Fruit fly (Drosophila melanogaster): ENCODE results near the gene Pde1c.

Pde1c gene

DNA sequence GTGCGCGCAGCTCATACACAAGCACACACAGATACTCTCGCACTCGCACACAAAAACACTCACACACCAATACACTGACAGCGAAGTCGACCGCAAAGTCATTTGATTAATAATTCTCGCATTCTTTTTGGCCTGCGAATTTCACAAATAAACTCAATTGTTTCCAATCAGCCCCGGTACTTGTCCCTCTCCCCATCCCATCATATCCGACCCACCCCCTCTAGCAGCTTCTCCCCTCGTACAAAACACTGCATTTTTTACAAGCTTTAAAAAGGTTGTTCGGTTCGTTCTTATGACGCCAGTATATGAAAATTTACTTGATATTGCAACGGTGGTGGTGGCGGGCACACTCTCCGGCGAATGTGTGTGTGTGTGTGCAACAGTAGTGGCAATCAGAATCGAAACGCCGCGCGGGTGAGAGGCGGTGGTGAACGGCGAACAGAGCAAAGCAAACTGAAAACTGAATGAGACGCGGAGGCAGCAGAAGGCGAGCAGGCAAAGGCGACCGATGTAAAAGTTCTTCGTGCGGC lies 120.6 kb downstream of the Pde1c start (continued):
- no peak for TF ChIP-seq CG1233 (GFP tag; optimal IDR thresholded peaks at IDR 0.05)
- TF ChIP-seq fu2 (GFP tag; optimal IDR thresholded peaks at IDR 0.05) = no peak
- TF ChIP-seq gcm2 (GFP tag; optimal IDR thresholded peaks at IDR 0.05) = no peak
- no peak for TF ChIP-seq oc (tag; optimal IDR thresholded peaks at IDR 0.05)
- peak; percentile 68; the same call in 2 of the 3 replicates for TF ChIP-seq Dbx (GFP tag; IDR thresholded peaks at IDR 0.05)
- TF ChIP-seq NFAT (GFP tag; IDR thresholded peaks at IDR 0.05) = peak; percentile 68
- peak; percentile 60; the same call in 1 of the 3 replicates for TF ChIP-seq CG6791 (GFP tag; IDR thresholded peaks at IDR 0.05; ENCODE audit: partially characterized antibody)
- 0 out of 3 replicates have a peak, but pooled peaks have one; percentile 32 for TF ChIP-seq CG11695 (GFP tag; IDR thresholded peaks at IDR 0.05)
- TF ChIP-seq Hsf (GFP tag; optimal IDR thresholded peaks at IDR 0.05) = no peak
- TF ChIP-seq chif (GFP tag; optimal IDR thresholded peaks at IDR 0.05) = no peak
- peak in 1 of 3 experiments; percentile 83 for TF ChIP-seq lola (GFP tag; optimal IDR thresholded peaks at IDR 0.05)
- TF ChIP-seq CG10431 (GFP tag; optimal IDR thresholded peaks at IDR 0.05) = no peak
- no peak for TF ChIP-seq CG1832 (GFP tag; optimal IDR thresholded peaks at IDR 0.05)
- no peak for TF ChIP-seq Doc2 (GFP tag; IDR thresholded peaks at IDR 0.05)
- TF ChIP-seq Adf1 (GFP tag; IDR thresholded peaks at IDR 0.05) = peak; percentile 83
- TF ChIP-seq Med (GFP tag) = peak; percentile 94
- TF ChIP-seq CG1602 (GFP tag; optimal IDR thresholded peaks at IDR 0.05) = no peak
- TF ChIP-seq ab (GFP tag; optimal IDR thresholded peaks at IDR 0.05) = no peak
- TF ChIP-seq Meics (GFP tag; optimal IDR thresholded peaks at IDR 0.05) = no peak
- 0 out of 3 replicates have a peak, but pooled peaks have one; percentile 74 for TF ChIP-seq CG2199 (GFP tag; IDR thresholded peaks at IDR 0.05)
- peak; percentile 33 for TF ChIP-seq CG2116 (GFP tag; optimal IDR thresholded peaks at IDR 0.05)
- peak; percentile 11 for TF ChIP-seq HLH54F (GFP tag; optimal IDR thresholded peaks at IDR 0.05)
- peak; percentile 27 for TF ChIP-seq Dek (tag; optimal IDR thresholded peaks at IDR 0.05)
- no peak for TF ChIP-seq vnd (GFP tag; IDR thresholded peaks at IDR 0.05; ENCODE audit: partially characterized antibody)
- peak; percentile 47 for TF ChIP-seq bbx (GFP tag; IDR thresholded peaks at IDR 0.05; ENCODE audit: partially characterized antibody)
- no peak for TF ChIP-seq Atf3 (GFP tag; optimal IDR thresholded peaks at IDR 0.05)
- TF ChIP-seq CG31224 (GFP tag; IDR thresholded peaks at IDR 0.05) = peak; percentile 41; the same call in 1 of the 2 replicates
- no peak for TF ChIP-seq CG9797 (GFP tag; optimal IDR thresholded peaks at IDR 0.05)
- no peak for TF ChIP-seq Neu2 (GFP tag; optimal IDR thresholded peaks at IDR 0.05; ENCODE audit: borderline replicate concordance)
- peak; percentile 8 for TF ChIP-seq NfI (GFP tag; optimal IDR thresholded peaks at IDR 0.05)
- TF ChIP-seq CG9609 (GFP tag; optimal IDR thresholded peaks at IDR 0.05) = no peak
- TF ChIP-seq Taf1 (GFP tag; IDR thresholded peaks at IDR 0.05) = no peak
- no peak for TF ChIP-seq maf-S (GFP tag; optimal IDR thresholded peaks at IDR 0.05)
- no peak for TF ChIP-seq CG31365 (tag; optimal IDR thresholded peaks at IDR 0.05)
- TF ChIP-seq Fer1 (GFP tag; optimal IDR thresholded peaks at IDR 0.05) = no peak
- TF ChIP-seq D19B (GFP tag; optimal IDR thresholded peaks at IDR 0.05) = no peak
- TF ChIP-seq run (tag; optimal IDR thresholded peaks at IDR 0.05) = peak; percentile 71
- no peak for TF ChIP-seq bigmax (GFP tag; optimal IDR thresholded peaks at IDR 0.05)
- no peak for TF ChIP-seq hkb (optimal IDR thresholded peaks at IDR 0.05)
- TF ChIP-seq hkb (GFP tag; IDR thresholded peaks at IDR 0.05) = no peak
- TF ChIP-seq exex (tag; optimal IDR thresholded peaks at IDR 0.05) = peak; percentile 37
- TF ChIP-seq ssp (GFP tag; IDR thresholded peaks at IDR 0.05) = no peak
- no peak for TF ChIP-seq bab2 (GFP tag; optimal IDR thresholded peaks at IDR 0.05)
- peak; percentile 81 for TF ChIP-seq CG42726 (GFP tag; IDR thresholded peaks at IDR 0.05; ENCODE audit: partially characterized antibody)
- 0 out of 2 replicates have a peak, but pooled peaks have one; percentile 15 for TF ChIP-seq CG6272 (GFP tag; IDR thresholded peaks at IDR 0.05)
- TF ChIP-seq tll (GFP tag; optimal IDR thresholded peaks at IDR 0.05) = peak in 1 of 2 experiments; percentile 10
- no peak for TF ChIP-seq CG18262 (tag; optimal IDR thresholded peaks at IDR 0.05)
- no peak for TF ChIP-seq nerfin-2 (GFP tag; IDR thresholded peaks at IDR 0.05; ENCODE audit: partially characterized antibody)
- TF ChIP-seq CG9727 (GFP tag; optimal IDR thresholded peaks at IDR 0.05) = no peak
- TF ChIP-seq CG2875 (GFP tag; optimal IDR thresholded peaks at IDR 0.05) = no peak
